Fruit fly (Drosophila melanogaster) whole organism, pupa: ENCODE measurements around the gene ush.

Experiments used
- CG10348 ChIP-seq: fragments of 200-800 bp; sonication (Bioruptor generic); IDR thresholded peaks from 2 replicates; pipeline ENCODE4 v1.3.6; 2022; ENCODE audit warnings: missing biosample characterization, missing genetic modification characterization
- CG12605 ChIP-seq: fragments of 200-800 bp; sonication (Bioruptor generic); IDR thresholded peaks from 2 replicates; pipeline ENCODE4 v1.3.6; 2022; ENCODE audit warnings: missing biosample characterization, missing genetic modification characterization
- CG13204 ChIP-seq: fragments of 200-800 bp; sonication (Bioruptor generic); optimal IDR thresholded peaks from 2 replicates; lab custom pipeline; 2018; ENCODE audit warnings: missing biosample characterization, mild to moderate bottlenecking, missing genetic modification characterization, moderate library complexity
- CG14655 ChIP-seq: fragments of 200-800 bp; sonication (Bioruptor generic); optimal IDR thresholded peaks from 3 replicates; lab custom pipeline; 2017; ENCODE audit warnings: mild to moderate bottlenecking, missing biosample characterization, missing genetic modification reagents, missing genetic modification characterization
- CG15710 ChIP-seq: fragments of 200-800 bp; sonication (Bioruptor generic); optimal IDR thresholded peaks from 2 replicates; lab custom pipeline; 2018; ENCODE audit warnings: missing biosample characterization, mild to moderate bottlenecking, missing genetic modification characterization, moderate library complexity
- CG17806 ChIP-seq: fragments of 200-800 bp; sonication (Bioruptor generic); optimal IDR thresholded peaks from 2 replicates; lab custom pipeline; 2018; ENCODE audit warnings: missing biosample characterization, mild to moderate bottlenecking, missing genetic modification characterization, moderate library complexity
- CG32121 ChIP-seq: fragments of 200-800 bp; sonication (Bioruptor generic); IDR thresholded peaks from 2 replicates; pipeline ENCODE4 v1.3.6; 2022; ENCODE audit warnings: missing biosample characterization, missing genetic modification characterization
- CG34367 ChIP-seq: fragments of 200-800 bp; sonication (Bioruptor generic); optimal IDR thresholded peaks from 2 replicates; lab custom pipeline; 2018; ENCODE audit warnings: missing biosample characterization, mild to moderate bottlenecking, missing genetic modification characterization
- CG4496 ChIP-seq: fragments of 200-800 bp; sonication (Bioruptor generic); IDR thresholded peaks from 3 replicates; pipeline ENCODE4 v1.3.6; 2022; ENCODE audit warnings: missing biosample characterization, missing genetic modification characterization
- CG8159 ChIP-seq: fragments of 200-800 bp; sonication (Bioruptor generic); optimal IDR thresholded peaks from 3 replicates; lab custom pipeline; 2018; ENCODE audit warnings: missing biosample characterization, mild to moderate bottlenecking, missing genetic modification characterization, moderate library complexity
- CG8301 ChIP-seq: fragments of 200-800 bp; sonication (Bioruptor generic); optimal IDR thresholded peaks from 2 replicates; lab custom pipeline; 2018; ENCODE audit warnings: missing biosample characterization, mild to moderate bottlenecking, missing genetic modification characterization
- CG9948 ChIP-seq: fragments of 200-800 bp; sonication (Bioruptor generic); optimal IDR thresholded peaks from 2 replicates; lab custom pipeline; 2018; ENCODE audit warnings: missing biosample characterization, mild to moderate bottlenecking, missing genetic modification characterization, moderate library complexity
- D1 ChIP-seq: fragments of 200-800 bp; sonication (Bioruptor generic); optimal IDR thresholded peaks from 2 replicates; lab custom pipeline; 2018; ENCODE audit warnings: missing biosample characterization, mild to moderate bottlenecking, missing genetic modification characterization, moderate library complexity
- EcR ChIP-seq: fragments of 200-800 bp; sonication (Bioruptor generic); optimal IDR thresholded peaks from 3 replicates; lab custom pipeline; 2019; ENCODE audit warnings: missing biosample characterization, missing genetic modification characterization, mild to moderate bottlenecking, moderate library complexity, missing genetic modification reagents
- Ets98B ChIP-seq: fragments of 200-800 bp; sonication (Bioruptor generic); IDR thresholded peaks from 2 replicates; pipeline ENCODE4 v1.3.6; 2022; ENCODE audit warnings: missing biosample characterization, missing genetic modification characterization
- Pif1A ChIP-seq: fragments of 200-800 bp; sonication (Bioruptor generic); optimal IDR thresholded peaks from 3 replicates; lab custom pipeline; 2016; ENCODE audit warnings: missing biosample characterization, missing genetic modification characterization
- Pif1B ChIP-seq: fragments of 200-800 bp; sonication (Bioruptor generic); optimal IDR thresholded peaks from 3 replicates; lab custom pipeline; 2016; ENCODE audit warnings: missing biosample characterization, missing genetic modification characterization
- Snoo ChIP-seq: fragments of 200-800 bp; sonication (Bioruptor generic); optimal IDR thresholded peaks from 3 replicates; lab custom pipeline; 2017; ENCODE audit warnings: missing biosample characterization, mild to moderate bottlenecking, missing genetic modification characterization, inconsistent platforms
- fd96Ca ChIP-seq: fragments of 200-800 bp; sonication (Bioruptor generic); IDR thresholded peaks from 3 replicates; pipeline ENCODE4 v1.3.6; 2022; ENCODE audit warnings: missing biosample characterization, missing genetic modification characterization
- gl ChIP-seq: fragments of 200-800 bp; sonication (Bioruptor generic); optimal IDR thresholded peaks from 2 replicates; lab custom pipeline; 2018; ENCODE audit warnings: missing biosample characterization, mild to moderate bottlenecking, missing genetic modification characterization
- rn ChIP-seq: fragments of 200-800 bp; sonication (Bioruptor generic); IDR thresholded peaks from 2 replicates; pipeline ENCODE4 v1.3.6; 2022; ENCODE audit warnings: missing biosample characterization, missing genetic modification characterization

Gene ush

DNA sequence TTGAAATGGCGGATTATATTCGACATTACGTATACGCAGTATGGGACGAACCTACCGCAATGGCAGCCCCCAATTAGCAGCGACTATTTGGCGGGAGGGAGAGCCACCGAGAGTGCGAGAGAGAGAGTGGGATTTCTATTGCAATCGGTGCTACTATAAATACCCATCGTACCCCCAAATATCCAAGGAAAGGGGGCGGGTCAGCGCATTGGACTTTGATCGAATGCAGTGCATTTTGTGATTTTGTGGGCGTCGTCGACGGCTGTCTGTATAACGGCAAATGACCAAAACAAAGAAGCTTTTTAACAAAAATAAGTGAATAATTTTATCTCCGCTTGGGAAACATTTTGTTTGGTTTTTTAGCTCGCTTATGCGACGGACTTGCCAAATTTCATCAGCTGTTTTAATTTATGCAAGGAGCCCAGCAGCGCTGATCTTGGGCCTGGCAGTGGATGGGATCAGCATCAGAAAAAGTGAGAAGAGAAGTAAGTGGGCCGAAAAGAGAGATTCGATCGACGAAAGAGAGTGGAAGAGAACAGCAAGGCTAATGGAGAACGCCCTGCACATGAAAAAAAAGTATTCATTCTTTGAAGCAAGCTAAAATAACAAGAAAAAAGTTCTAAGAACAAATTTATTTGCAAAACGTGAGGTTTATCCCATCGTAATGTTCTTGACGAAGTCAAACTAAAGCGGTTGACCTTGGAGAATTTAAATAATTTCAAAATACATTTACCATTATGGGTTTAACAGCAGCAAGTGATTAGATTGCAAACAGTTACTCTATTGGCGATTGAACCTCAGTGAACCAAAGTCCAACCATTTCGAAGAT, 11.9 kb downstream of the ush start:
- TF ChIP-seq CG12605 (GFP tag; lab: Robert Waterston, UW): peak; percentile 31; the same call in 1 of the 2 replicates
- TF ChIP-seq rn (GFP tag; lab: Robert Waterston, UW): no peak
- TF ChIP-seq CG34367 (tag; lab: Kevin White, UChicago): peak; percentile 27
- peak; percentile 25 for TF ChIP-seq CG14655
- peak; percentile 18 for TF ChIP-seq CG8301 (tag; lab: Kevin White, UChicago)
- peak; percentile 53 for TF ChIP-seq CG17806 (tag; lab: Kevin White, UChicago)
- TF ChIP-seq D1 (tag; lab: Kevin White, UChicago): no peak
- peak; percentile 61 for TF ChIP-seq CG8159
- peak; percentile 70 for TF ChIP-seq CG32121 (GFP tag; lab: Robert Waterston, UW)
- TF ChIP-seq CG13204 (GFP tag; lab: Kevin White, UChicago): no peak
- peak; percentile 40 for TF ChIP-seq CG9948
- peak; percentile 31 for TF ChIP-seq Pif1B (GFP tag; lab: Kevin White, UChicago)
- TF ChIP-seq fd96Ca (GFP tag; lab: Robert Waterston, UW): no peak
- peak; percentile 20 for TF ChIP-seq Pif1A
- peak; percentile 55 for TF ChIP-seq CG15710 (tag; lab: Kevin White, UChicago)
- TF ChIP-seq CG10348: no peak
- peak; percentile 41; the same call in 1 of the 2 replicates for TF ChIP-seq Ets98B
- peak; percentile 71 for TF ChIP-seq CG4496 (GFP tag; lab: Robert Waterston, UW)
- TF ChIP-seq, all 21 proteins: peak for 13

DNA sequence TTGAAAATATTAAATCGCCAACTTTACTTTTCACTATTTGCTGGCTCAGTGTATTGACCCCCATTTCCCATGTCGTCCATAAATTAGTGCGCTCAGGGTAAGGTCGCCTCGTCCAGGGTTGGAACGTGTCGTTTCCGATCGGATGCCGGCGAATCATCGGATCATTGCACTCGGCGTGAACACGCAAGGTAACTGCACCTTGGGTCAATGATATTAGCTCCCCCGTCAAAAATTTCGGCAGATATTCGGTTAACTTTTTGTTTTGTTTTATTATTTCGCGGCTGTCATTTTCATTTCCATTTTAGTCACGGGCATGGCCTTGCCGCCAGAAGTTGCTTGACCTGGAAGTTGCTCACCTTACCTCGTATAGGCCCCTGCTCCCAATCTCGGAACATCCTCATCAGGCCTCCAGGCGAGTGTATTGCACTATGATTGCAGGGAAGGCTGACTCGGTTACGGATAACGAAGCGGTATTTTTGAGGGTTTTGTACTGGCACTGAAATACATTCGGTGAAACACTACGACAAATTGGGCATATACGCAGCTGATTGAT, 12.6 kb downstream of the ush start:
- TF ChIP-seq CG8159 (no peak), Ets98B (no peak), CG15710 (tag; lab: Kevin White, UChicago) (no peak), Pif1A (no peak), rn (GFP tag; lab: Robert Waterston, UW) (no peak), D1 (tag; lab: Kevin White, UChicago) (no peak), CG8301 (tag; lab: Kevin White, UChicago) (no peak), CG17806 (tag; lab: Kevin White, UChicago) (peak; percentile 0), EcR (GFP tag; lab: Kevin White, UChicago) (peak; percentile 91), CG10348 (no peak), CG32121 (GFP tag; lab: Robert Waterston, UW) (no peak), gl (tag; lab: Kevin White, UChicago) (no peak), CG4496 (GFP tag; lab: Robert Waterston, UW) (no peak), CG14655 (no peak), CG34367 (tag; lab: Kevin White, UChicago) (no peak), Pif1B (GFP tag; lab: Kevin White, UChicago) (no peak), CG9948 (no peak), fd96Ca (GFP tag; lab: Robert Waterston, UW) (0 out of 3 replicates have a peak, but pooled peaks have one; percentile 10), CG13204 (GFP tag; lab: Kevin White, UChicago) (no peak), CG12605 (GFP tag; lab: Robert Waterston, UW) (no peak), Snoo (tag; lab: Kevin White, UChicago) (peak; percentile 48)

DNA sequence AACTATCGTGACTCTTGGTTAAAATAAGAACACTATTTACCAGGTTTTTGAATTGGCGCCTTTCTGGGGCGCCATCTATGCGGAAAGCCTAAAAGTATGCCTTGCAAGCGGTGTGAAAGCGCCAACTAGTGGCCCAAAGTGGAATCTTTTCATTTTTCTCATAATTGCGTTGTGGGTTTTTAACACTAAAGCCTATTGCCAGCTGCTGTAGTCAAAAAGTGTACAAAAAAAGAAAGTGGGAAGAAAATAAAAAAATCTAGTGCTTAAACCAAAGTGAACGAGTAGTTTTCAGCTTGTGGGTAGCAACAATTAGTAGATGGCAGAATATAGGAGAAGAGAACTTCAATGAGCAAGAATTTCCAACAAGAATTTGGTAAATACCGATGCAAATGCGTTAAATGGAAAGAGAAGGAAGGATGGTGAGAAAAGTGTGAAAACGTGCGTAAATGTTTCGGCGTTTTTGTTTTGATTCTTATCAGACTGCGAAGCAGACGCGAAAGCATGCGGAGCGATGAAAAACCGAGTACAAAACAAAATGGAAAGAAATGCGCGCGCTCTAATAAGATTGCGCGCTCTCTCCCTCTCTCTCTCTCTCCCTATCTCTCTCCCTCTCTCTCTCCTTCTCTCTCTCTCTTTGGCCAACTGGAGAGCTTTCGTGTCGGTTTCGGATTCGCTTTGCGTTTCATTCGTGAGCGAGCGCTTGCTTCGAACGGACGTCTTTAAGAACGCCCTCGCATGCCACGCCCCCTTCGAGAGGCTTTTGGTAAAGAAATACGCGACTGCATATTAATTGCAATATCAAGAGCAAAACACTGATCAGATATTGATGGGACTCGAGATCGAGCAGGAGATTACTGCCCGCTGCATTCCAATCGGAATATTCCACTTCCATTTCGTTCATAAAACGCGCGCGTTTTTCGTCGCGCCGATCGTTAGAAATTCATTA, 14.4 kb downstream of the ush start:
- TF ChIP-seq CG12605 (GFP tag; lab: Robert Waterston, UW): peak; percentile 90
- peak; percentile 34 for TF ChIP-seq CG8301 (tag; lab: Kevin White, UChicago)
- TF ChIP-seq rn (GFP tag; lab: Robert Waterston, UW): peak; percentile 41; the same call in 1 of the 2 replicates
- peak; percentile 55; the same call in 1 of the 2 replicates for TF ChIP-seq CG32121 (GFP tag; lab: Robert Waterston, UW)
- peak; percentile 55 for TF ChIP-seq CG34367 (tag; lab: Kevin White, UChicago)
- peak; percentile 56 for TF ChIP-seq CG14655
- TF ChIP-seq Ets98B: peak; percentile 83
- TF ChIP-seq D1 (tag; lab: Kevin White, UChicago): no peak
- TF ChIP-seq CG4496 (GFP tag; lab: Robert Waterston, UW): peak; percentile 64
- TF ChIP-seq CG8159: peak; percentile 39
- no peak for TF ChIP-seq CG10348
- TF ChIP-seq CG17806 (tag; lab: Kevin White, UChicago): peak; percentile 30
- TF ChIP-seq Pif1A: peak; percentile 72
- peak; percentile 53 for TF ChIP-seq gl (tag; lab: Kevin White, UChicago)
- peak; percentile 45 for TF ChIP-seq CG15710 (tag; lab: Kevin White, UChicago)
- peak; percentile 63; the same call in 2 of the 3 replicates for TF ChIP-seq fd96Ca (GFP tag; lab: Robert Waterston, UW)
- TF ChIP-seq EcR (GFP tag; lab: Kevin White, UChicago): peak; percentile 5
- TF ChIP-seq Snoo (tag; lab: Kevin White, UChicago): peak; percentile 44
- TF ChIP-seq CG13204 (GFP tag; lab: Kevin White, UChicago): peak; percentile 58
- peak; percentile 0 for TF ChIP-seq CG9948
- peak; percentile 90 for TF ChIP-seq Pif1B (GFP tag; lab: Kevin White, UChicago)

DNA sequence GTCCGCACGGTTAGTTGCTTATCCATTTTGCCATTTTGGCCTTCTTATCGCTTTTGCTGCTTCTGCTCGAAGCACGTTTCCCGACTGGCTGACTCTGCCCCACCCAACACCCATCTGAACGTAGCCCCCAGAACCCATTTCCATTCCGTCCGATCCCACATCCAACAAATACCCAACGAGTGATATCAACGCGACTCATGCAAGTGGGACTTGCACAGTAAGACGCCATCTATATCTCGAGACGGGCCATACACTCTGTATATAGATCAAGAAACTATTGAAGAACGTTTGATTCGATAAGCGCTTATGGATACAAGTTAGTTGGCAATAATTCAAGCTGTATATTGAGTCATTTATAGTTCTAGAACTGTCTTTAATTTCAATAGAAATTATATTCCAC, 16.2 kb downstream of the ush start:
- no peak for TF ChIP-seq Ets98B
- no peak for TF ChIP-seq Snoo (tag; lab: Kevin White, UChicago)
- TF ChIP-seq CG17806 (tag; lab: Kevin White, UChicago): no peak
- no peak for TF ChIP-seq CG34367 (tag; lab: Kevin White, UChicago)
- no peak for TF ChIP-seq CG14655
- no peak for TF ChIP-seq CG9948
- TF ChIP-seq CG32121 (GFP tag; lab: Robert Waterston, UW): no peak
- no peak for TF ChIP-seq CG15710 (tag; lab: Kevin White, UChicago)
- no peak for TF ChIP-seq Pif1A
- no peak for TF ChIP-seq CG4496 (GFP tag; lab: Robert Waterston, UW)
- TF ChIP-seq gl (tag; lab: Kevin White, UChicago): no peak
- TF ChIP-seq EcR (GFP tag; lab: Kevin White, UChicago): no peak
- TF ChIP-seq rn (GFP tag; lab: Robert Waterston, UW): no peak
- no peak for TF ChIP-seq D1 (tag; lab: Kevin White, UChicago)
- no peak for TF ChIP-seq fd96Ca (GFP tag; lab: Robert Waterston, UW)
- TF ChIP-seq CG10348: no peak
- no peak for TF ChIP-seq CG13204 (GFP tag; lab: Kevin White, UChicago)
